Fruit fly (Drosophila melanogaster): ENCODE data around the gene meru.
A peak's percentile ranks its signal among the peaks of the same experiment; 100 is the strongest.

The meru gene

dm6 chr3L:15834877-15835555 lies 8.8 kb downstream of the meru start, which contains the start of gene CG18081 (continued):
- TF ChIP-seq CG10267 (tag; optimal IDR thresholded peaks at IDR 0.05), result peak; percentile 25
- peak; percentile 23 for TF ChIP-seq zen (tag; optimal IDR thresholded peaks at IDR 0.05)
- TF ChIP-seq Abd-B (GFP tag; optimal IDR thresholded peaks at IDR 0.05), result peak; percentile 76
- TF ChIP-seq Gsc (GFP tag; IDR thresholded peaks at IDR 0.05), result no peak
- peak; percentile 42 for TF ChIP-seq MBD-R2 (GFP tag; IDR thresholded peaks at IDR 0.05)
- peak; percentile 89 for TF ChIP-seq stwl (tag; optimal IDR thresholded peaks at IDR 0.05)
- TF ChIP-seq CG4617 (GFP tag; optimal IDR thresholded peaks at IDR 0.05; ENCODE audit: borderline replicate concordance), result peak; percentile 85
- peak; percentile 32 for TF ChIP-seq sens (GFP tag)
- no peak for TF ChIP-seq ftz-f1 (GFP tag; optimal IDR thresholded peaks at IDR 0.05)
- TF ChIP-seq wek (GFP tag; optimal IDR thresholded peaks at IDR 0.05), result peak; percentile 22
- TF ChIP-seq CG9609 (GFP tag; optimal IDR thresholded peaks at IDR 0.05), result no peak
- TF ChIP-seq CG4282 (GFP tag; optimal IDR thresholded peaks at IDR 0.05), result no peak
- TF ChIP-seq YL-1 (GFP tag; optimal IDR thresholded peaks at IDR 0.05), result peak; percentile 13
- peak; percentile 49 for TF ChIP-seq CG14710 (tag; optimal IDR thresholded peaks at IDR 0.05)
- 0 out of 2 replicates have a peak, but pooled peaks have one; percentile 4 for TF ChIP-seq CG3847 (GFP tag; IDR thresholded peaks at IDR 0.05)

DNA sequence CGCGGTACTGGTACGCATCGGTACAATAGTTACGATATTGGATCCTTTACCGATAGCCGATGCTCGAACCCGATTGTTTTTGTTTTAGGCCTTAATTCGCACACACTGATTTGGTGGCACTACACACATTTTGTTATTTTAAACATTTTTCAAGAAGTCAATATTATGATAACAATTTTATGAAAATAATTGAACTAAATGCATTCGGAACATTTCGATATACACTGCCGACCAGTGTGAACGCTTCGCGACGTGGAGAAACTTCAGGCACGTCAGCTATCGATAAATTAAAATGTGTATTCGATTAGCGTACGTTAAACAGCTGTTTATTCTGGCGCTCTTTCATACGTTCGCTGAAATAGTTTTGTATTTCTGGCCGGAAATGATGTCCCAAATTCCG lies 11.7 kb downstream of the meru start, which contains the start of gene CG12713:
Gene CG12713, plus strand, starts transcription at position 319 of the 400 bp plus-strand sequence.
- TF ChIP-seq Xbp1 (GFP tag; optimal IDR thresholded peaks at IDR 0.05), result peak; percentile 13
- no peak for TF ChIP-seq NK7.1 (GFP tag; optimal IDR thresholded peaks at IDR 0.05)
- no peak for TF ChIP-seq fd3F (GFP tag; optimal IDR thresholded peaks at IDR 0.05)
- TF ChIP-seq CG6654 (GFP tag; optimal IDR thresholded peaks at IDR 0.05), result no peak
- no peak for TF ChIP-seq Nf-YB (GFP tag; optimal IDR thresholded peaks at IDR 0.05)
- TF ChIP-seq twi (tag; optimal IDR thresholded peaks at IDR 0.05), result no peak
- TF ChIP-seq eve (GFP tag; optimal IDR thresholded peaks at IDR 0.05), result peak in 1 of 2 experiments; percentile 54
- no peak for TF ChIP-seq CG15011 (GFP tag; optimal IDR thresholded peaks at IDR 0.05)
- TF ChIP-seq mirr (GFP tag; optimal IDR thresholded peaks at IDR 0.05), result no peak
- no peak for TF ChIP-seq Side (GFP tag; optimal IDR thresholded peaks at IDR 0.05)
- TF ChIP-seq CG17802 (tag; optimal IDR thresholded peaks at IDR 0.05), result peak; percentile 93
- no peak for TF ChIP-seq HLH3B (GFP tag; IDR thresholded peaks at IDR 0.05)
- no peak for TF ChIP-seq psq (GFP tag; optimal IDR thresholded peaks at IDR 0.05)
- TF ChIP-seq fu2 (GFP tag; optimal IDR thresholded peaks at IDR 0.05), result no peak
- TF ChIP-seq CG15073 (GFP tag; optimal IDR thresholded peaks at IDR 0.05), result no peak
- TF ChIP-seq scrt (GFP tag; optimal IDR thresholded peaks at IDR 0.05), result no peak
- TF ChIP-seq CG33213 (GFP tag; optimal IDR thresholded peaks at IDR 0.05), result peak; percentile 36
- TF ChIP-seq CG13624 (GFP tag; optimal IDR thresholded peaks at IDR 0.05), result peak; percentile 32
- peak; percentile 99 for TF ChIP-seq CG7357 (GFP tag; IDR thresholded peaks at IDR 0.05)
- no peak for TF ChIP-seq en (GFP tag; optimal IDR thresholded peaks at IDR 0.05)
- no peak for TF ChIP-seq CG9876 (GFP tag; optimal IDR thresholded peaks at IDR 0.05)
- TF ChIP-seq dysf (GFP tag; IDR thresholded peaks at IDR 0.05), result no peak
- no peak for TF ChIP-seq Rfx (GFP tag; IDR thresholded peaks at IDR 0.05)
- TF ChIP-seq CG17568 (GFP tag; optimal IDR thresholded peaks at IDR 0.05), result no peak
- TF ChIP-seq lilli (GFP tag; optimal IDR thresholded peaks at IDR 0.05), result peak; percentile 24
- no peak for TF ChIP-seq tap (tag; optimal IDR thresholded peaks at IDR 0.05)
- TF ChIP-seq gem (tag; optimal IDR thresholded peaks at IDR 0.05), result peak; percentile 40
- peak; percentile 5 for TF ChIP-seq PHDP (tag; optimal IDR thresholded peaks at IDR 0.05)
- TF ChIP-seq dpn (GFP tag; optimal IDR thresholded peaks at IDR 0.05), result peak; percentile 22 to 34
- TF ChIP-seq Gsc (GFP tag; IDR thresholded peaks at IDR 0.05), result no peak
- TF ChIP-seq CG13296 (GFP tag; optimal IDR thresholded peaks at IDR 0.05), result no peak
- no peak for TF ChIP-seq Ada2b (GFP tag; IDR thresholded peaks at IDR 0.05)
- TF ChIP-seq sens (GFP tag), result peak; percentile 34
- TF ChIP-seq CG12659 (GFP tag; optimal IDR thresholded peaks at IDR 0.05), result peak; percentile 52
- peak; percentile 90 for TF ChIP-seq ssp (GFP tag; IDR thresholded peaks at IDR 0.05)
- TF ChIP-seq Doc2 (GFP tag; IDR thresholded peaks at IDR 0.05), result no peak
- TF ChIP-seq Sry-β (GFP tag; optimal IDR thresholded peaks at IDR 0.05), result no peak

Data from whole organism, embryonic.